Worm (Caenorhabditis elegans): ENCODE data around the gene Y37D8A.5.

DNA sequence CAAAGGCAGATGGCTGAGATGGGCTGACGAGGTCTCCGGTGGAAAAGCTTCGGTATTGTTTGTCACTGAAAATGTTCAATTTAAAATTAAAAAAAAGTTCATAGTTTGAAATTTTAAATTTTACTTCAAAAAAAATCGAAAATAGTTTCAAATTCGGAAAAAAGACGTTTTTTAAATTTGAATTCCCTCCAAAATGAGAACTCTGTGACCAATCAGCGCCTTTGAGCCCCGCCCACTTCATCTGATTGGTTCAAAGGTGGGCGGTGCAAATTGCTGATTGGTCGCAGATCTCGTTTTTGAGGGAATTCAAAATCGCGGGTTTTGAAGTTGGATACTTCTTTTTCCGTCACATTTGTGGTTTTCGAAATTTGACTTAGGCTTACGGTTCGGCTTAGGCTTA, 17.0 kb downstream of the Y37D8A.5 start:
- no peak for TF ChIP-seq lin-39 (tag; optimal IDR thresholded peaks at IDR 0.05)
- no peak for TF ChIP-seq elt-2 (tag; optimal IDR thresholded peaks at IDR 0.05)
- no peak for TF ChIP-seq zag-1 (tag; optimal IDR thresholded peaks at IDR 0.05)
- TF ChIP-seq lin-13 (GFP tag; optimal IDR thresholded peaks at IDR 0.05) = no peak
- TF ChIP-seq nhr-19 (GFP tag; conservative IDR thresholded peaks at IDR 0.05) = no peak
- no peak for TF ChIP-seq ceh-8 (GFP tag; optimal IDR thresholded peaks at IDR 0.05)
- no peak for TF ChIP-seq lin-35 (GFP tag; optimal IDR thresholded peaks at IDR 0.05)
- TF ChIP-seq mdl-1 (tag; optimal IDR thresholded peaks at IDR 0.05) = no peak
- no peak for TF ChIP-seq unc-98 (GFP tag; IDR thresholded peaks at IDR 0.05)
